Fruit fly (Drosophila melanogaster) whole organism, embryonic: Measurements from ENCODE around the gene Gnmt.
A peak's percentile ranks its signal among the peaks of the same experiment; 100 is the strongest.

Experiments used
- Atf-2 ChIP-seq: fragments of 200-800 bp; sonication (Bioruptor generic); optimal IDR thresholded peaks from 2 replicates; lab custom pipeline; 2016; ENCODE audit warnings: missing biosample characterization, missing genetic modification characterization
- B-H1 ChIP-seq: fragments of 200-800 bp; sonication (Bioruptor generic); IDR thresholded peaks from 3 replicates; pipeline ENCODE4 v1.3.6; 2022; ENCODE audit warnings: missing biosample characterization, missing genetic modification characterization
- CG10321 ChIP-seq: fragments of 200-800 bp; sonication (Bioruptor generic); IDR thresholded peaks from 2 replicates; pipeline ENCODE4 v1.3.6; 2022; ENCODE audit warnings: missing biosample characterization, missing genetic modification characterization
- CG10979 ChIP-seq: fragments of 200-800 bp; sonication (Bioruptor generic); optimal IDR thresholded peaks from 2 replicates; lab custom pipeline; 2018; ENCODE audit warnings: missing biosample characterization, mild to moderate bottlenecking, missing genetic modification characterization, moderate library complexity
- CG11085 ChIP-seq: fragments of 200-800 bp; sonication (Bioruptor generic); IDR thresholded peaks from 2 replicates; pipeline ENCODE4 v1.3.6; 2022; ENCODE audit warnings: missing biosample characterization, missing genetic modification characterization
- CG11398 ChIP-seq: fragments of 200-800 bp; sonication (Bioruptor generic); optimal IDR thresholded peaks from 2 replicates; lab custom pipeline; 2016; ENCODE audit warnings: missing biosample characterization, missing genetic modification characterization
- CG12155 ChIP-seq: fragments of 200-800 bp; sonication (Bioruptor generic); optimal IDR thresholded peaks from 3 replicates; lab custom pipeline; 2016; ENCODE audit warnings: missing biosample characterization, missing genetic modification characterization
- CG15011 ChIP-seq: fragments of 200-800 bp; sonication (Bioruptor generic); optimal IDR thresholded peaks from 3 replicates; lab custom pipeline; 2018; ENCODE audit warnings: missing biosample characterization, mild to moderate bottlenecking, missing genetic modification characterization
- CG1603 ChIP-seq: fragments of 200-800 bp; sonication (Bioruptor generic); optimal IDR thresholded peaks from 2 replicates; lab custom pipeline; 2019; ENCODE audit warnings: missing biosample characterization, mild to moderate bottlenecking, missing genetic modification characterization, moderate library complexity
- CG18764 ChIP-seq: fragments of 200-800 bp; sonication (Bioruptor generic); optimal IDR thresholded peaks from 3 replicates; lab custom pipeline; 2016; ENCODE audit warnings: missing biosample characterization, missing genetic modification characterization
- CG2199 ChIP-seq: fragments of 200-800 bp; sonication (Bioruptor generic); IDR thresholded peaks from 3 replicates; pipeline ENCODE4 v1.3.6; 2022; ENCODE audit warnings: missing biosample characterization, missing genetic modification characterization
- CG30431 ChIP-seq: fragments of 200-800 bp; sonication (Bioruptor generic); optimal IDR thresholded peaks from 2 replicates; lab custom pipeline; 2017; ENCODE audit warnings: missing biosample characterization, missing genetic modification characterization
- CG32532 ChIP-seq: fragments of 200-800 bp; sonication (Bioruptor generic); IDR thresholded peaks from 2 replicates; pipeline ENCODE4 v1.3.6; 2022; ENCODE audit warnings: missing biosample characterization, missing genetic modification characterization
- CG33557 ChIP-seq: fragments of 200-800 bp; sonication (Bioruptor generic); optimal IDR thresholded peaks from 2 replicates; lab custom pipeline; 2019; ENCODE audit warnings: missing biosample characterization, mild to moderate bottlenecking, missing genetic modification characterization, moderate library complexity
- CG34376 ChIP-seq: fragments of 200-800 bp; sonication (Bioruptor generic); optimal IDR thresholded peaks from 2 replicates; lab custom pipeline; 2018; ENCODE audit warnings: missing biosample characterization, mild to moderate bottlenecking, missing genetic modification characterization
- CG43689 ChIP-seq: fragments of 200-800 bp; sonication (Bioruptor generic); IDR thresholded peaks from 2 replicates; pipeline ENCODE4 v1.3.6; 2022; ENCODE audit warnings: missing biosample characterization, missing genetic modification characterization
- CG5180 ChIP-seq: fragments of 200-800 bp; sonication (Bioruptor generic); optimal IDR thresholded peaks from 3 replicates; lab custom pipeline; 2017; ENCODE audit warnings: missing biosample characterization, missing genetic modification characterization, mild to moderate bottlenecking, moderate library complexity, missing genetic modification reagents
- CG5245 ChIP-seq: fragments of 200-800 bp; sonication (Bioruptor generic); optimal IDR thresholded peaks from 3 replicates; lab custom pipeline; 2016; ENCODE audit warnings: missing biosample characterization, missing genetic modification characterization
- CG5953 ChIP-seq: fragments of 200-800 bp; sonication (Bioruptor generic); IDR thresholded peaks from 2 replicates; pipeline ENCODE4 v1.3.6; 2022; ENCODE audit warnings: missing biosample characterization, missing genetic modification characterization
- CG6813 ChIP-seq: fragments of 200-800 bp; sonication (Bioruptor generic); optimal IDR thresholded peaks from 2 replicates; lab custom pipeline; 2017; ENCODE audit warnings: missing biosample characterization, missing genetic modification characterization, mild to moderate bottlenecking, moderate library complexity, missing genetic modification reagents
- CG8944 ChIP-seq: fragments of 200-800 bp; sonication (Bioruptor generic); optimal IDR thresholded peaks from 3 replicates; lab custom pipeline; 2016; ENCODE audit warnings: missing biosample characterization, missing genetic modification characterization
- CG9609 ChIP-seq: fragments of 200-800 bp; sonication (Bioruptor generic); optimal IDR thresholded peaks from 3 replicates; lab custom pipeline; 2016; ENCODE audit warnings: missing biosample characterization, missing genetic modification characterization
- CG9817 ChIP-seq: fragments of 200-800 bp; sonication (Bioruptor generic); optimal IDR thresholded peaks from 2 replicates; lab custom pipeline; 2018; ENCODE audit warnings: missing biosample characterization, mild to moderate bottlenecking, missing genetic modification characterization, moderate library complexity
- Dbx ChIP-seq: fragments of 200-800 bp; sonication (Bioruptor generic); IDR thresholded peaks from 3 replicates; pipeline ENCODE4 v1.3.6; 2022; ENCODE audit warnings: missing biosample characterization, missing genetic modification characterization
- Dek ChIP-seq: fragments of 200-800 bp; sonication (Bioruptor generic); optimal IDR thresholded peaks from 3 replicates; lab custom pipeline; 2019; ENCODE audit warnings: missing biosample characterization, mild to moderate bottlenecking, missing genetic modification characterization, moderate library complexity
- Dip2 ChIP-seq: fragments of 200-800 bp; sonication (Bioruptor generic); IDR thresholded peaks from 2 replicates; pipeline ENCODE4 v1.3.6; 2022; ENCODE audit warnings: missing biosample characterization, missing genetic modification characterization
- Gsc ChIP-seq: fragments of 200-800 bp; sonication (Bioruptor generic); IDR thresholded peaks from 2 replicates; pipeline ENCODE4 v1.3.6; 2022; ENCODE audit warnings: missing biosample characterization, missing genetic modification characterization
- H2.0 ChIP-seq: fragments of 200-800 bp; sonication (Bioruptor generic); IDR thresholded peaks from 2 replicates; pipeline ENCODE4 v1.3.6; 2022; ENCODE audit warnings: missing biosample characterization, missing genetic modification characterization
- HmgZ ChIP-seq: fragments of 200-800 bp; sonication (Bioruptor generic); optimal IDR thresholded peaks from 2 replicates; lab custom pipeline; 2018; ENCODE audit warnings: missing biosample characterization, mild to moderate bottlenecking, missing genetic modification characterization
- Med ChIP-seq: fragments of 200-800 bp; sonication (Bioruptor generic); peaks from one replicate; lab custom pipeline; 2016; ENCODE audit warnings: missing biosample characterization, missing genetic modification characterization, mild to moderate bottlenecking, inconsistent platforms, moderate library complexity
- NFAT ChIP-seq: fragments of 200-800 bp; sonication (Bioruptor generic); IDR thresholded peaks from 2 replicates; pipeline ENCODE4 v1.3.6; 2022; ENCODE audit warnings: missing biosample characterization, missing genetic modification characterization
- Opbp ChIP-seq: fragments of 200-800 bp; sonication (Bioruptor generic); IDR thresholded peaks from 3 replicates; pipeline ENCODE4 v1.3.6; 2022; ENCODE audit warnings: missing biosample characterization, missing genetic modification characterization; ENCODE audit not compliant: partially characterized antibody
- cad ChIP-seq: fragments of >200 bp; optimal IDR thresholded peaks from 2 replicates; lab custom pipeline; 2017; ENCODE audit warnings: missing biosample characterization, missing genetic modification characterization
- chif ChIP-seq, 2 experiments: fragments of 200-800 bp; sonication (Bioruptor generic); optimal IDR thresholded peaks; 3 replicates each; lab custom pipeline; 2016; ENCODE audit warnings: missing biosample characterization in 2 of 2, missing genetic modification characterization in 2 of 2
- corto ChIP-seq: fragments of 200-800 bp; sonication (Bioruptor generic); optimal IDR thresholded peaks from 2 replicates; lab custom pipeline; 2016; ENCODE audit warnings: missing biosample characterization, mild to moderate bottlenecking, missing genetic modification characterization, moderate library complexity
- crp ChIP-seq, 2 experiments: fragments of 200-800 bp; sonication (Bioruptor generic); optimal IDR thresholded peaks; 2 replicates in 1 of 2; 3 replicates in 1 of 2; lab custom pipeline; 2017; ENCODE audit warnings: missing biosample characterization in 2 of 2, missing genetic modification characterization in 2 of 2, mild to moderate bottlenecking in 1 of 2, moderate library complexity in 1 of 2
- esg ChIP-seq: fragments of 200-800 bp; sonication (Bioruptor generic); conservative IDR thresholded peaks from 2 replicates; pipeline ENCODE4 v1.3.6; 2022; ENCODE audit warnings: missing biosample characterization, missing genetic modification characterization
- fu2 ChIP-seq: fragments of 200-800 bp; sonication (Bioruptor generic); optimal IDR thresholded peaks from 2 replicates; lab custom pipeline; 2016; ENCODE audit warnings: missing biosample characterization, missing genetic modification characterization
- hbn ChIP-seq: fragments of 200-800 bp; sonication (Bioruptor generic); IDR thresholded peaks from 2 replicates; pipeline ENCODE4 v1.3.6; 2022; ENCODE audit warnings: missing biosample characterization, missing genetic modification characterization; ENCODE audit not compliant: partially characterized antibody
- ind ChIP-seq: fragments of 200-800 bp; sonication (Bioruptor generic); optimal IDR thresholded peaks from 3 replicates; lab custom pipeline; 2016; ENCODE audit warnings: missing biosample characterization, missing genetic modification characterization
- jigr1 ChIP-seq: fragments of 200-800 bp; sonication (Bioruptor generic); IDR thresholded peaks from 3 replicates; pipeline ENCODE4 v1.3.6; 2022; ENCODE audit warnings: missing biosample characterization, missing genetic modification characterization
- lmd ChIP-seq: fragments of 200-800 bp; sonication (Bioruptor generic); IDR thresholded peaks from 2 replicates; pipeline ENCODE4 v1.3.6; 2022; ENCODE audit warnings: missing biosample characterization, missing genetic modification characterization
- nau ChIP-seq: fragments of 200-800 bp; sonication (Bioruptor generic); optimal IDR thresholded peaks from 3 replicates; lab custom pipeline; 2017; ENCODE audit warnings: missing biosample characterization, mild to moderate bottlenecking, missing genetic modification characterization, missing genetic modification reagents
- nerfin-2 ChIP-seq: fragments of 200-800 bp; sonication (Bioruptor generic); IDR thresholded peaks from 2 replicates; pipeline ENCODE4 v1.3.6; 2022; ENCODE audit warnings: missing biosample characterization, missing genetic modification characterization; ENCODE audit not compliant: partially characterized antibody
- p53 ChIP-seq: fragments of 200-800 bp; sonication (Bioruptor generic); optimal IDR thresholded peaks from 2 replicates; lab custom pipeline; 2016; ENCODE audit warnings: missing biosample characterization, missing genetic modification characterization
- pfk ChIP-seq: fragments of 200-800 bp; sonication (Bioruptor generic); optimal IDR thresholded peaks from 2 replicates; lab custom pipeline; 2018; ENCODE audit warnings: missing biosample characterization, mild to moderate bottlenecking, missing genetic modification characterization, moderate library complexity
- sd ChIP-seq: fragments of 200-800 bp; sonication (Bioruptor generic); optimal IDR thresholded peaks from 3 replicates; lab custom pipeline; 2018; ENCODE audit warnings: missing biosample characterization, mild to moderate bottlenecking, missing genetic modification characterization, moderate library complexity
- ssp ChIP-seq: fragments of 200-800 bp; sonication (Bioruptor generic); IDR thresholded peaks from 2 replicates; pipeline ENCODE4 v1.3.6; 2022; ENCODE audit warnings: missing biosample characterization, missing genetic modification characterization
- usp ChIP-seq: fragments of >200 bp; optimal IDR thresholded peaks from 2 replicates; lab custom pipeline; 2017; ENCODE audit warnings: missing biosample characterization, missing genetic modification characterization

Gene Gnmt

DNA sequence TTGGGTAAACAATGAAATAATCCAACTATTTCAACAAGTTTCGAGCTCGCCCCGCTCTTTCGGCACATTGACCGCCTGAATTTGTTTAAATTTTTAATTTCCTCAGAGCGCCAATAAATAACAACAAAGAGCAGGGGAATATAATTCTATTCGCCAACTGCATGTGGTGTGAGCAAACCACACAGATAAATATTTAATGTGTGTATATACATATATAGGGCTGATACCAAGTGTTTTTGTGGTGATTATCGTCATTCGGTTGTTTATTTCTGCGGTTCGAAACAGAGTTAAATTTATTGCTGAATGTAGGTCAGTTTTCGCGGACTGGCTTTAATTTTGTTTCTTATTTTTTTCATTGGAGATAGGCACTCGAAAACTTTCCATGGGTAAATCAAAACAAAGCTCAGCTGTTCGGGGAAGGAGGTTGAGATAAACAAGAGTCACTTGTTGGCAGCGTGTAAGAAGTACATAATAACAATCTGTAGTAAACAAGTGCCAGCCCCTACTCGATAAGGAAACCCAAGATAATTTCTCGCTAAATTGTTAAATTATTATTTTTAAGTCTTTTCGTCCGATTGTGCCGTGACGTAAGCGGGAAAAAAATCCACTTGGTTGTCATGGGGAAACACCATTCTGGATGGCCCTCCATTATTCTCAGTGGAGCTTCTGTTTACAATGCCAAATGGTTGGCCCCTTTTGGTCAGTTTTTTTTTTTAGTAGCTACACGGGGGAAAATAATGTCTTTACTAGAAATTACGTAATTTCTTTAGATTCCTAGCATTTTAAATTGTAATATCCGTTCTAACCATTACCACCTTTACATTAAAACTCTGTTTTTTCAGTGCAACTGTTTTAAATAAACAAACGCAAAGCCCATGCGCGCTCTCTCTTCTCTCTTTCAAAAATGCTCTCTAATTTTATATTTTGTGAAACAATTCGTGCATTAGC lies 43.5 kb downstream of the Gnmt start (continued):
- TF ChIP-seq ind (peak; percentile 59), CG5180 (GFP tag; lab: Kevin White, UChicago) (peak; percentile 6), CG15011 (GFP tag; lab: Kevin White, UChicago) (peak; percentile 39), CG34376 (GFP tag; lab: Kevin White, UChicago) (peak; percentile 64), Gsc (GFP tag; lab: Robert Waterston, UW) (no peak), crp (GFP tag; optimal IDR thresholded peaks at IDR 0.05; lab: Kevin White, UChicago) (peak in 1 of 2 experiments; percentile 11), Opbp (GFP tag; lab: Robert Waterston, UW) (no peak), H2.0 (peak; percentile 56), CG1603 (tag; lab: Kevin White, UChicago) (no peak), CG32532 (peak; percentile 79), nau (GFP tag; lab: Kevin White, UChicago) (peak; percentile 3), Atf-2 (GFP tag; lab: Kevin White, UChicago) (peak; percentile 51), esg (GFP tag; lab: Robert Waterston, UW) (peak; percentile 31; the same call in 1 of the 2 replicates), CG8944 (GFP tag; lab: Kevin White, UChicago) (peak; percentile 39), CG43689 (no peak), Dek (tag; lab: Kevin White, UChicago) (peak; percentile 36), CG5953 (GFP tag; lab: Robert Waterston, UW) (peak; percentile 27; the same call in 1 of the 2 replicates), NFAT (GFP tag; lab: Robert Waterston, UW) (peak; percentile 36; the same call in 1 of the 2 replicates), CG9609 (GFP tag; lab: Kevin White, UChicago) (no peak), CG18764 (GFP tag; lab: Kevin White, UChicago) (peak; percentile 2), CG30431 (GFP tag; lab: Kevin White, UChicago) (no peak), corto (GFP tag; lab: Kevin White, UChicago) (peak; percentile 10), jigr1 (GFP tag; lab: Robert Waterston, UW) (no peak), hbn (GFP tag; lab: Robert Waterston, UW) (no peak), sd (peak; percentile 47), CG6813 (GFP tag; lab: Kevin White, UChicago) (peak; percentile 50), CG33557 (GFP tag; lab: Kevin White, UChicago) (no peak), Med (GFP tag; lab: Kevin White, UChicago) (peak; percentile 86), CG5245 (GFP tag; lab: Kevin White, UChicago) (peak; percentile 19), cad (GFP tag; lab: Kevin White, UChicago) (no peak), CG9817 (peak; percentile 26), ssp (GFP tag; lab: Robert Waterston, UW) (no peak), p53 (GFP tag; lab: Kevin White, UChicago) (no peak), lmd (GFP tag; lab: Robert Waterston, UW) (peak; percentile 50), pfk (GFP tag; lab: Kevin White, UChicago) (no peak), CG11398 (GFP tag; lab: Kevin White, UChicago) (peak; percentile 30), HmgZ (peak; percentile 17), Dip2 (GFP tag; lab: Robert Waterston, UW) (no peak), CG10979 (peak; percentile 39), chif (GFP tag; optimal IDR thresholded peaks at IDR 0.05; lab: Kevin White, UChicago) (peak; percentile 21 to 41), CG10321 (no peak), Dbx (GFP tag; lab: Robert Waterston, UW) (no peak), CG2199 (GFP tag; lab: Robert Waterston, UW) (no peak), nerfin-2 (GFP tag; lab: Robert Waterston, UW) (no peak), B-H1 (GFP tag; lab: Robert Waterston, UW) (peak; percentile 39; the same call in 2 of the 3 replicates), CG12155 (GFP tag; lab: Kevin White, UChicago) (peak; percentile 41), fu2 (GFP tag; lab: Kevin White, UChicago) (peak; percentile 60), usp (GFP tag; lab: Kevin White, UChicago) (no peak), CG11085 (peak; percentile 53; the same call in 1 of the 2 replicates)
